Worm (Caenorhabditis elegans) whole organism, L3 larva: ENCODE measurements around the gene F54D5.5.

Experiments used
- egl-5 ChIP-seq: fragments of 150-350 bp; optimal IDR thresholded peaks from 2 replicates; lab custom pipeline; 2017; ENCODE audit warnings: missing biosample characterization, missing genetic modification reagents, missing genetic modification characterization, inconsistent platforms
- elt-3 ChIP-seq, 3 experiments: fragments of 150-350 bp in 1 of 3; sonication (generic microtip) in 2 of 3; optimal IDR thresholded peaks; 2 replicates in 2 of 3; 4 replicates in 1 of 3; lab custom pipeline; 2014 to 2017; ENCODE audit warnings: missing biosample characterization in 3 of 3, missing genetic modification characterization in 3 of 3
- skn-1 ChIP-seq: fragments of 150-350 bp; optimal IDR thresholded peaks from 2 replicates; lab custom pipeline; 2014; ENCODE audit warnings: missing biosample characterization, missing genetic modification characterization
- tbx-2 ChIP-seq: sonication (generic microtip); optimal IDR thresholded peaks from 2 replicates; lab custom pipeline; 2016; ENCODE audit warnings: mild to moderate bottlenecking, missing genetic modification characterization, missing compliant biosample characterization
- unc-62 ChIP-seq: fragments of 150-350 bp; sonication (generic microtip); optimal IDR thresholded peaks from 4 replicates; lab custom pipeline; 2014; ENCODE audit warnings: missing biosample characterization, missing genetic modification reagents, missing genetic modification characterization

ce11 chrII:11616333-11616942 is 49.6 kb upstream of the F54D5.5 start:
- no peak for TF ChIP-seq unc-62 (GFP tag; lab: Kevin White, UChicago)
- no peak for TF ChIP-seq elt-3 (tag; optimal IDR thresholded peaks at IDR 0.05; lab: Kevin White, UChicago)
- TF ChIP-seq egl-5 (tag; lab: Kevin White, UChicago), result no peak
- no peak for TF ChIP-seq tbx-2 (tag; lab: Kevin White, UChicago)
- no peak for TF ChIP-seq skn-1
